Worm (Caenorhabditis elegans) whole organism, mixed stage, embryonic: ENCODE measurements around the gene C32D5.12.

Source experiments
- lin-13 ChIP-seq: fragments of 150-350 bp; optimal IDR thresholded peaks from 2 replicates; lab custom pipeline; 2014; ENCODE audit warnings: missing biosample characterization, missing genetic modification characterization
- nhr-12 ChIP-seq: fragments of 150-350 bp; optimal IDR thresholded peaks from 2 replicates; lab custom pipeline; 2014; ENCODE audit warnings: missing biosample characterization, missing genetic modification characterization
- nhr-237 ChIP-seq: fragments of 150-350 bp; optimal IDR thresholded peaks from 2 replicates; lab custom pipeline; 2014; ENCODE audit warnings: missing biosample characterization, missing genetic modification characterization
- sptf-1 ChIP-seq: sonication (generic microtip); optimal IDR thresholded peaks from 2 replicates; lab custom pipeline; 2017; ENCODE audit warnings: mild to moderate bottlenecking, missing genetic modification characterization, moderate library complexity, missing compliant biosample characterization
- unc-62 ChIP-seq: fragments of 150-350 bp; optimal IDR thresholded peaks from 2 replicates; lab custom pipeline; 2014; ENCODE audit warnings: missing biosample characterization, missing genetic modification reagents, missing genetic modification characterization

DNA sequence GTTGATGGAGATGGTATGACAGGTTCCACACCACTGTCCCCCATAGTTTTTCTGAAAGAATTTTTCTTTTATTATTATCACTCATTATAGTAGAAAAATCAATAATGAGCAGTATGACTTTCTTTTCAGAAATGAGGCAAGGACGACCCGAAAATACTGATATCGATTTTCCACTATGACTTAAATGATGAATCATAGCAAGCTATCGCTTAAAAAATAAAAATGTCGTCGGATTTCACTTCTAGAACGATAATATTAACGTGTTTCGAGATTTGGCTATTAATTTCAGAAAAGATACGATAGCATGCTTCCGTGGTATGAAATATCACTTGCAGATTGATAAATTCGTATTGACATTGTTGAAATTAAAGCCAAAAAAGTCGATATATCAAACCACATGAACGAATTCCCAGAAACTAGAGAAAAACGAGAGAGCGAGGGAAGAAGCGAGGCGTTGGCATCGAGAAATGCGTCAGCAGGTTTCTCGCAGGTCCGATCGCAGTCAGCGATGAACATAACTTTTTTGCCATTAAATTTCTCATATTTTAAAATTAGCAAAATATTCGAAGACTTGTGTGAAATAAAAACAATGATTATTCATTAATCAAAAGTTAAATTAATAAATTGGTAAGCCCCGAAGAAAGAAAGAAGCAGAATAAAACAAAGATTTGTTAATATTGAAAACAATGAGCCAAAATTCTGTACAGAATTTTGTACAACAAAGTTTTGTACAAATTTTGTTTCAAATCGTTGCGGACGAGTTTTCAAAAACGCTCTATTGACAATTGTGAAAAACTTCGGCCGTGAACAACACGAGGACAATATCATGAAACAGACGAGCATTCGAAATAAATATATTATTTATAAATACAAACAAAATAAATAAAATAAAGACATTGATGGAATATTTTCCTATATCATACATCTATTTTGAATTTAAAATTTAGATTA lies 3.1 kb downstream of the C32D5.12 start, which contains the start of gene C32D5.11:
- no peak for TF ChIP-seq nhr-12 (tag; lab: Kevin White, UChicago)
- TF ChIP-seq unc-62 (GFP tag; lab: Kevin White, UChicago), result no peak
- peak; percentile 52 for TF ChIP-seq lin-13 (tag; lab: Kevin White, UChicago)
- no peak for TF ChIP-seq nhr-237 (tag; lab: Kevin White, UChicago)
- TF ChIP-seq sptf-1 (tag; lab: Kevin White, UChicago), result peak; percentile 55
